Worm (Caenorhabditis elegans) whole organism, young adult: ENCODE measurements around the gene rho-1.
"Not testable (repeated sequence)": the region's sequence is repeated elsewhere in the genome, so short reads cannot be mapped to it uniquely, and the experiment has no call there.

Source experiments
- Y56A3A.18 ChIP-seq: fragments of 200-800 bp; sonication (Bioruptor generic); IDR thresholded peaks from 2 replicates; pipeline ENCODE4 v1.3.6; 2022; ENCODE audit warnings: missing genetic modification reagents, missing genetic modification characterization, missing compliant biosample characterization
- ama-1 ChIP-seq, 3 experiments: fragments of 150-350 bp in 1 of 3; sonication (generic microtip) in 2 of 3; optimal IDR thresholded peaks; 2 replicates each; lab custom pipeline; 2014 to 2018; ENCODE audit warnings: missing biosample characterization in 2 of 3, missing genetic modification characterization in 2 of 3, missing genetic modification reagents in 2 of 3
- aptf-2 ChIP-seq: fragments of 200-800 bp; sonication (Bioruptor generic); conservative IDR thresholded peaks from 2 replicates; pipeline ENCODE4 v1.3.6; 2022; ENCODE audit warnings: missing genetic modification reagents, missing genetic modification characterization, missing compliant biosample characterization
- attf-6 ChIP-seq: fragments of 200-800 bp; sonication (Bioruptor generic); IDR thresholded peaks from 2 replicates; pipeline ENCODE4 v1.3.6; 2022; ENCODE audit warnings: missing genetic modification reagents, missing genetic modification characterization, missing compliant biosample characterization
- ceh-79 ChIP-seq: sonication (generic microtip); optimal IDR thresholded peaks from 2 replicates; lab custom pipeline; 2017; ENCODE audit warnings: mild to moderate bottlenecking, missing genetic modification characterization, missing compliant biosample characterization
- fkh-3 ChIP-seq: sonication (generic microtip); optimal IDR thresholded peaks from 2 replicates; lab custom pipeline; 2016; ENCODE audit warnings: mild to moderate bottlenecking, missing genetic modification characterization, missing compliant biosample characterization
- unc-130 ChIP-seq: sonication (generic microtip); optimal IDR thresholded peaks from 2 replicates; lab custom pipeline; 2016; ENCODE audit warnings: missing genetic modification reagents, missing genetic modification characterization, missing compliant biosample characterization
- zfh-2 ChIP-seq: fragments of 200-800 bp; sonication (Bioruptor generic); conservative IDR thresholded peaks from 2 replicates; pipeline ENCODE4 v1.3.6; 2022; ENCODE audit warnings: missing genetic modification reagents, missing genetic modification characterization, missing compliant biosample characterization

DNA sequence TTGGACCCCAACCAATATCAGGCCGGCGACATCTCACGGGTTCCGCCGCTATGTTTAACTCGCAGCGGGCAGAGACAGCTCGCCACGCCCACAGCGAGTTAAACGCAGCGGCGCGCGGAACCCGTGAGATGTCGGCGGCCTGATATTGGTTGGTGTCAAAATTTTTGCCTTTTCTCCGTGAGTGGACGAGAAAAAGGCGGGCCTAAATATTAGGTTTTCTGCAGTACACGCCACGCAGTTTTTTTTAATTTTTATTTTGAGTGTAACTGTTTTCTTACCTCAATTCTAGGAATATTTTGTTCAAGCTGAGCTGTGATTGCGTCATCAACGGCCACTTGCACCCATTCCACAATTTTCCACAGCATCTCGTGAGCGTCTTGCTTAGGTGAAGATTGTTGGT is 24.9 kb downstream of the rho-1 start:
- TF ChIP-seq Y56A3A.18; ceh-79 (tag; lab: Kevin White, UChicago); zfh-2 (GFP tag; lab: Robert Waterston, UW); fkh-3; ama-1 (optimal IDR thresholded peaks at IDR 0.05; lab: Kevin White, UChicago); ama-1 (GFP tag; optimal IDR thresholded peaks at IDR 0.05; lab: Kevin White, UChicago); unc-130 (GFP tag; lab: Kevin White, UChicago); aptf-2: not testable (repeated sequence)
- peak; percentile 77; the same call in 1 of the 2 replicates for TF ChIP-seq attf-6 (GFP tag; lab: Robert Waterston, UW)
